Worm (Caenorhabditis elegans) whole organism, L4/young adult: Measurements from ENCODE around the gene ZC416.2.

Source experiments
- W03F9.2 ChIP-seq: fragments of 150-350 bp; optimal IDR thresholded peaks from 2 replicates; lab custom pipeline; 2014; ENCODE audit warnings: missing biosample characterization, missing genetic modification characterization
- dao-5 ChIP-seq: sonication (generic microtip); optimal IDR thresholded peaks from 2 replicates; lab custom pipeline; 2016; ENCODE audit warnings: missing genotype, missing genetic modification characterization, moderate library complexity, missing compliant biosample characterization
- him-1 ChIP-seq: sonication (generic microtip); optimal IDR thresholded peaks from 2 replicates; lab custom pipeline; 2016; ENCODE audit warnings: missing genotype, missing genetic modification reagents, missing genetic modification characterization, missing compliant biosample characterization

DNA sequence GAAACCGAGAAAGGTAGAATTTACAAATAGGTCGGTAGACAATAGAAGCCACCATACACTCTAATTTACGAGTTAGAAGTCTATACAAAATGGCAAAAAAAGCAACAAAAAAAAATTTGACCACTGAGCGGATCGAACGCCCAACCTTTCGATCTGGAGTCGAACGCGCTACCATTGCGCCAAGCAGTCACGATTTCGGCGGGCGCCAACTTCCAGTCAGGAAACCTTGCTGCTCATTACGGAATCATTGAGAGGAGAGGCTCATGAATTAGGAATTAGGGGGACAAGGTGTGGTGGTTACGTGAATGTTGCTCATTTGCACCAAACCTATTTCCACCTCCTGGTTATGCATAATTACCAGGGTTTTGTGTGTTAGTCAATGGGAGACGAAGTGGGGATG lies 48.3 kb downstream of the ZC416.2 start:
- TF ChIP-seq him-1 (no peak), dao-5 (tag; lab: Kevin White, UChicago) (no peak), W03F9.2 (no peak)
